Worm (Caenorhabditis elegans): Measurements from ENCODE around the gene C04C11.1.

Gene C04C11.1

ce11 chrX:14053754-14054153 lies 33.4 kb downstream of the C04C11.1 start (continued):
- no peak for TF ChIP-seq T20F7.1 (GFP tag; optimal IDR thresholded peaks at IDR 0.05)

DNA sequence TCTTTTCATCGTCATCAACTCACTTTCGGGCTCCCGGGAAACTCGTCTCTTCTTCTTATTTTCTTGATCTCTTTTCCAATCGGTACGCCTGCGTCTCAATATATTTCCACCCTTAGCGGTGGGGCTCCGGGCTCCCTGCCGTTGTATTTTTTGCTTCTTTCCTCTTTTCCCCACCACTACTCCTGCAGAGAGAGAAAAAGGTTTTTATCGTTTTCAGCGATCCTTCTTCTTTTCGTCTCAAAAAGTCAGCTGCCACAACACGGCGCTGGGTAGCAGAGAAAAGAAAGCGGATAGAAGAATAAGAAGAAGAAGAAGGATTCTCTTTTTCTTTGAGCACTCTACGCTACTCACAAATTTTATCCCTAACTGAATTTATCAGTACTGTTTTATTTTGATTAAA lies 34.4 kb downstream of the C04C11.1 start:
- TF ChIP-seq hlh-11 (tag; optimal IDR thresholded peaks at IDR 0.05), result peak; percentile 48
- TF ChIP-seq T20F7.1 (GFP tag; optimal IDR thresholded peaks at IDR 0.05), result no peak
- TF ChIP-seq unc-62 (GFP tag; optimal IDR thresholded peaks at IDR 0.05 in 1 of 2), result no peak
- TF ChIP-seq unc-62 (tag; optimal IDR thresholded peaks at IDR 0.05), result no peak
- TF ChIP-seq aha-1 (tag), result peak; percentile 28
- TF ChIP-seq daf-16 (GFP tag; optimal IDR thresholded peaks at IDR 0.05), result peak in 1 of 2 experiments; percentile 35
- no peak for TF ChIP-seq daf-16 (tag; optimal IDR thresholded peaks at IDR 0.05)

ce11 chrX:14055715-14056114 lies 35.3 kb downstream of the C04C11.1 start:
- TF ChIP-seq mdt-29 (GFP tag; IDR thresholded peaks at IDR 0.05), result no peak
- TF ChIP-seq F10B5.3 (tag; optimal IDR thresholded peaks at IDR 0.05), result no peak
- TF ChIP-seq zfp-3 (GFP tag; conservative IDR thresholded peaks at IDR 0.05), result no peak
- TF ChIP-seq Y105C5A.15 (GFP tag; IDR thresholded peaks at IDR 0.05), result no peak
- no peak for TF ChIP-seq mxl-3 (GFP tag; optimal IDR thresholded peaks at IDR 0.05)

ce11 chrX:14056527-14056926 lies 36.1 kb downstream of the C04C11.1 start:
- TF ChIP-seq fos-1 (tag; optimal IDR thresholded peaks at IDR 0.05) (no peak), ces-1 (GFP tag; optimal IDR thresholded peaks at IDR 0.05) (no peak), F26F4.8 (GFP tag; conservative IDR thresholded peaks at IDR 0.05) (no peak), lsy-2 (tag; optimal IDR thresholded peaks at IDR 0.05) (no peak), zip-11 (GFP tag; IDR thresholded peaks at IDR 0.05) (no peak), php-3 (GFP tag; IDR thresholded peaks at IDR 0.05) (no peak), hmg-1.1 (GFP tag; IDR thresholded peaks at IDR 0.05) (no peak), ztf-7 (tag; optimal IDR thresholded peaks at IDR 0.05) (no peak), tag-97 (GFP tag; IDR thresholded peaks at IDR 0.05) (no peak), F44E2.7 (GFP tag; IDR thresholded peaks at IDR 0.05) (no peak), unc-62 (GFP tag; optimal IDR thresholded peaks at IDR 0.05 in 1 of 2) (peak in 1 of 2 experiments; percentile 97), unc-62 (tag; optimal IDR thresholded peaks at IDR 0.05) (no peak), duxl-1 (tag; optimal IDR thresholded peaks at IDR 0.05; ENCODE audit: poor library complexity) (no peak), nhr-76 (tag; optimal IDR thresholded peaks at IDR 0.05) (no peak), spr-3 (GFP tag; optimal IDR thresholded peaks at IDR 0.05) (no peak), skn-1 (tag; optimal IDR thresholded peaks at IDR 0.05) (no peak), D1046.2 (GFP tag; IDR thresholded peaks at IDR 0.05) (no peak), R02D3.7 (tag; optimal IDR thresholded peaks at IDR 0.05) (no peak), snpc-4 (tag; optimal IDR thresholded peaks at IDR 0.05) (no peak), dmd-6 (GFP tag; IDR thresholded peaks at IDR 0.05) (no peak), dmd-9 (GFP tag; IDR thresholded peaks at IDR 0.05) (no peak), F49E8.2 (tag; optimal IDR thresholded peaks at IDR 0.05; ENCODE audit: borderline replicate concordance) (no peak), nhr-28 (tag; optimal IDR thresholded peaks at IDR 0.05) (peak; percentile 10), nhr-11 (tag; optimal IDR thresholded peaks at IDR 0.05) (no peak), daf-16 (GFP tag; optimal IDR thresholded peaks at IDR 0.05) (peak in 1 of 2 experiments; percentile 55), daf-16 (tag; optimal IDR thresholded peaks at IDR 0.05) (no peak), nhr-102 (tag; optimal IDR thresholded peaks at IDR 0.05) (no peak), ceh-20 (GFP tag; IDR thresholded peaks at IDR 0.05) (peak; percentile 66; the same call in 1 of the 2 replicates), Y48G9A.11 (GFP tag; IDR thresholded peaks at IDR 0.05) (no peak), set-16 (GFP tag; IDR thresholded peaks at IDR 0.05) (no peak), hlh-30 (tag; optimal IDR thresholded peaks at IDR 0.05; ENCODE audit: insufficient read depth) (peak; percentile 29), mep-1 (tag; optimal IDR thresholded peaks at IDR 0.05) (no peak)
